Fruit fly (Drosophila melanogaster) Kc167 (cell line): ENCODE results near the gene Cht2.

Source experiments
- h ChIP-seq: fragments of >200 bp; optimal IDR thresholded peaks from 3 replicates; lab custom pipeline; 2018; ENCODE audit warnings: missing external identifiers
- psq ChIP-seq: fragments of >200 bp; optimal IDR thresholded peaks from 2 replicates; lab custom pipeline; 2017; ENCODE audit warnings: missing external identifiers

- TF ChIP-seq h (lab: Kevin White, UChicago) (no peak), psq (lab: Kevin White, UChicago) (no peak)
Observed at dm6 chr3L:1754935-1755334, 799 bp downstream of the Cht2 start.
